Worm (Caenorhabditis elegans): Measurements from ENCODE around the gene T16G12.9.

Gene T16G12.9

DNA sequence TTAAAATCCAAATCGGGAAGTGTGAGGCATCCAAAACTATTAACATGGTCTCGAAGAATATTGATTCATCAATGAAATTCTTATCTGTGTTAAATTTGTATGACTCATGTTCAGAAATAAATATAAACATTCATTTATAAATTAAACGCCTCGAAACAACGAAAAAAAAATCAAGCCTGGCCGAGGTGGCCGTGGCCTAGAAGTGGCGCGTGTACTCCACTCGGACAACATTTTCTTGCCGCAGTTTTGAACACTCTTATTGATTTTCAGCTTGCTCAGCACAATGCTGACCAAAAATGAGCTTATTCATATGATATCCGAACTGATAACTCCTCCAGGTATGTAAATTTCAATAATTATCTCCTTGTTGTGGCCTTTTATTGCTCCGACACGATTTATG, 13.9 kb downstream of the T16G12.9 start, which contains the start of gene ekl-6 (continued):
- TF ChIP-seq isw-1 (GFP tag; IDR thresholded peaks at IDR 0.05) (peak; percentile 23), egl-13 (tag; optimal IDR thresholded peaks at IDR 0.05) (peak; percentile 73), fkh-8 (tag; optimal IDR thresholded peaks at IDR 0.05) (peak; percentile 40), C16A3.4 (tag; optimal IDR thresholded peaks at IDR 0.05) (peak; percentile 1), skn-1 (tag; optimal IDR thresholded peaks at IDR 0.05) (peak; percentile 13), sptf-1 (tag; optimal IDR thresholded peaks at IDR 0.05) (no peak), zip-4 (GFP tag; optimal IDR thresholded peaks at IDR 0.05) (no peak), nhr-77 (tag; optimal IDR thresholded peaks at IDR 0.05) (peak; percentile 21), fkh-4 (tag; optimal IDR thresholded peaks at IDR 0.05; ENCODE audit: borderline replicate concordance) (peak; percentile 87), zag-1 (tag; optimal IDR thresholded peaks at IDR 0.05) (no peak), egl-27 (tag; optimal IDR thresholded peaks at IDR 0.05) (no peak), aha-1 (tag; optimal IDR thresholded peaks at IDR 0.05) (no peak), irx-1 (tag; optimal IDR thresholded peaks at IDR 0.05) (peak; percentile 90), aly-2 (tag; optimal IDR thresholded peaks at IDR 0.05) (no peak), mef-2 (tag; optimal IDR thresholded peaks at IDR 0.05) (no peak), lin-35 (GFP tag; optimal IDR thresholded peaks at IDR 0.05) (peak; percentile 39 to 41), ets-5 (GFP tag; IDR thresholded peaks at IDR 0.05) (no peak), ces-1 (GFP tag; optimal IDR thresholded peaks at IDR 0.05) (no peak), nhr-11 (tag; optimal IDR thresholded peaks at IDR 0.05) (no peak), C34B4.2 (tag; optimal IDR thresholded peaks at IDR 0.05) (no peak), snpc-4 (tag; optimal IDR thresholded peaks at IDR 0.05) (peak; percentile 32), nhr-85 (tag) (peak; percentile 92), fos-1 (tag; optimal IDR thresholded peaks at IDR 0.05) (no peak), elt-2 (tag; optimal IDR thresholded peaks at IDR 0.05) (peak; percentile 37), pag-3 (tag; optimal IDR thresholded peaks at IDR 0.05; ENCODE audit: borderline replicate concordance, insufficient read depth) (no peak), unc-62 (GFP tag; optimal IDR thresholded peaks at IDR 0.05) (no peak), nhr-90 (tag; optimal IDR thresholded peaks at IDR 0.05; ENCODE audit: poor library complexity) (peak; percentile 87), dsc-1 (tag; optimal IDR thresholded peaks at IDR 0.05) (peak; percentile 79), hlh-4 (tag; optimal IDR thresholded peaks at IDR 0.05) (no peak), swsn-7 (tag; optimal IDR thresholded peaks at IDR 0.05) (peak; percentile 69), unc-86 (tag; optimal IDR thresholded peaks at IDR 0.05) (peak; percentile 60), nhr-28 (tag; optimal IDR thresholded peaks at IDR 0.05) (no peak)

DNA sequence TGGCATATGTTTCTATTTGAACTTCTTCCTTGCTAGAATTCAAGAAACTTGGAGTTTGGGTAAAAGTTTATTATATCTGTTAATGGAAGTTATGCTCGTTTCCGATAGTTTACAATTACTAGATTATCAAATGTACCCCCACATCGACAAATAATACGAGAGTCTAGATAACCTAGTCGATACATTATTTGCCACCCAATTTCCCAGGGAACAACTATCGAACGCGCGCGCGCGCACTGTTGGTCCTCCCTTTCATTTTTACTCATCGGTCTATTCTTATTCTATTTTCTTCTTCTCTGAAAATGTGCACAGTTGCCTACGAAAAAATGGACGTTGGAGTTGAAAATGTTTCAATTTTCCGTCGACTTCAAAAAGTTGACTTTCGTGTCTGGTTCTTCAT, 17.5 kb downstream of the T16G12.9 start, which contains the start of gene T16G12.13:
TSS of gene T16G12.13 (plus strand) at position 293 of the 400 bp plus-strand sequence.
- TF ChIP-seq unc-62 (GFP tag; optimal IDR thresholded peaks at IDR 0.05) (no peak), skn-1 (tag; optimal IDR thresholded peaks at IDR 0.05) (no peak), sptf-1 (tag; optimal IDR thresholded peaks at IDR 0.05) (no peak), hlh-4 (tag; optimal IDR thresholded peaks at IDR 0.05) (no peak), lsy-2 (tag; optimal IDR thresholded peaks at IDR 0.05) (no peak)

DNA sequence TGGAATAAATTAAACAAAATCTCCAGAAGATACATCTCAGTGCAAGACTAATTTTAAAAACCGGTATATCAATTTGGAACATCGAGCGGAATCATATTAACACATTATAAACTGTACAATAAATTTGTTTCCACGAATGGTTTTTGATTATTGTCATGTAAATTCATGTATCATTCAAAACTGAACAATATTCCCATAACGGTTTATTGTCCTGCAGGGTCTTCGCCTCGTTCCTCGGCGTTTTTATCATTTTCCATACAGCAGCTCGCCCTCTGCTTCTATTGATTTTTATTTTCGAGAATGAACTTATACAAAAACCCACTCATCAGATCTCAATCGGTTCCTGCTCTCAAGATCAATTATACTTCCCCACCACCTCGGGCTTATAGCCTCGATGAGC, 19.0 kb downstream of the T16G12.9 start, which contains the start of gene T16G12.8:
TSS of gene T16G12.8 (plus strand) at position 301 of the 400 bp plus-strand sequence.
- TF ChIP-seq pax-3 (tag; optimal IDR thresholded peaks at IDR 0.05) (no peak), lir-3 (tag; optimal IDR thresholded peaks at IDR 0.05; ENCODE audit: poor library complexity) (no peak), nhr-28 (tag; optimal IDR thresholded peaks at IDR 0.05) (no peak), nhr-19 (GFP tag; conservative IDR thresholded peaks at IDR 0.05) (no peak), nhr-11 (tag; optimal IDR thresholded peaks at IDR 0.05) (no peak), nhr-12 (tag; optimal IDR thresholded peaks at IDR 0.05) (no peak), nhr-85 (tag) (no peak), lin-14 (GFP tag; optimal IDR thresholded peaks at IDR 0.05) (no peak), ceh-88 (GFP tag; IDR thresholded peaks at IDR 0.05) (no peak), tlp-1 (tag; optimal IDR thresholded peaks at IDR 0.05) (no peak), pqm-1 (tag; optimal IDR thresholded peaks at IDR 0.05) (no peak), fkh-10 (GFP tag; optimal IDR thresholded peaks at IDR 0.05) (no peak), nhr-71 (tag; optimal IDR thresholded peaks at IDR 0.05) (no peak), lin-15B (tag; optimal IDR thresholded peaks at IDR 0.05) (no peak)

All from whole organism, L1 larva.